Worm (Caenorhabditis elegans) whole organism, L4/young adult: ENCODE data around the gene sec-16A.2.

Experiments
- W03F9.2 ChIP-seq: fragments of 150-350 bp; optimal IDR thresholded peaks from 2 replicates; lab custom pipeline; 2014; ENCODE audit warnings: missing biosample characterization, missing genetic modification characterization
- dao-5 ChIP-seq: sonication (generic microtip); optimal IDR thresholded peaks from 2 replicates; lab custom pipeline; 2016; ENCODE audit warnings: missing genotype, missing genetic modification characterization, moderate library complexity, missing compliant biosample characterization
- him-1 ChIP-seq: sonication (generic microtip); optimal IDR thresholded peaks from 2 replicates; lab custom pipeline; 2016; ENCODE audit warnings: missing genotype, missing genetic modification reagents, missing genetic modification characterization, missing compliant biosample characterization

ce11 chrX:8243116-8243515 is 43.9 kb upstream of the sec-16A.2 start:
- TF ChIP-seq him-1 (tag; lab: Kevin White, UChicago) = no peak
- TF ChIP-seq dao-5 (tag; lab: Kevin White, UChicago) = no peak
- no peak for TF ChIP-seq W03F9.2 (tag; lab: Kevin White, UChicago)
